Fruit fly (Drosophila melanogaster) Kc167 (cell line): Measurements from ENCODE around the gene CG8420.

Source experiments
- Myc ChIP-seq: fragments of >200 bp; optimal IDR thresholded peaks from 2 replicates; lab custom pipeline; 2017; ENCODE audit warnings: missing external identifiers
- h ChIP-seq: fragments of >200 bp; optimal IDR thresholded peaks from 3 replicates; lab custom pipeline; 2018; ENCODE audit warnings: missing external identifiers
- insv ChIP-seq: fragments of >200 bp; optimal IDR thresholded peaks from 3 replicates; lab custom pipeline; 2018; ENCODE audit warnings: missing external identifiers

DNA sequence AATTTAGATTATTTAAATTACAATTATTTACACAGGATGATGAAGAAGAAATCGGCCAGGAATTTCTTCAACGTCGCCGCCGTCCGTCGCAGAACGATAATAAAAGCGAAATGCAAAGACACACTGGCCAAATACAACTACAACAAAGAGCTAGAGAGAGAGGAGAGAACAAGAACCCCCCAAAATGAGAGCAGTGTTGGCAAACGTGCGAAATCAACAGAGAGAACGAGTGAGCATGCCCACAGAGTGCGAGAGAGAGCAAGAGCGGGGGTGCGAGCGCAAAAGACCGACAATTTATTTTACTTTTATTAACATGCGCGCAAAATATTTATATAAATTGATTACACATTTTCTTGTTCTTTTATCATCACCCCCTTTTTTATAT, 9.6 kb upstream of the CG8420 start:
- no peak for TF ChIP-seq insv (lab: Kevin White, UChicago)
- no peak for TF ChIP-seq h (lab: Kevin White, UChicago)
- TF ChIP-seq Myc (lab: Kevin White, UChicago): no peak
